Fruit fly (Drosophila melanogaster): Measurements from ENCODE around the gene Ttc1.
A peak's percentile ranks its signal among the peaks of the same experiment; 100 is the strongest.

Gene Ttc1

DNA sequence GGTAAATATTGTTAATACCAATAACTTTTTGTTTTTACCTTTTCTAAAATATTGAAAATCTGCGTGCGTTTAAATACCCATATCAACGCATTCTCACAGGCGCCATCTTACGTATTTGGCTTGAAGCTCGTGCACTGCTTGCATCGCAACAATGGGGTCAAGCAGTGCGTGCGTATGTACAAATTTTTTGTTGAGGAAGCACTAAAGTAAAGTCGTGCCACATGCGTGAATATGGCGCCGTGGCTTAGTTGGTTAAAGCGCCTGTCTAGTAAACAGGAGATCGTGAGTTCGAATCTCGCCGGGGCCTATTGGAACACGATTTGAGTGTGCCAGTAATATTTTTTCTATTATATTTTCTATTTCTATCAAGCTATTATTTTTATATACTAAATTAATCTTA, 11.1 kb downstream of the Ttc1 start (continued):
- TF ChIP-seq Camta (GFP tag; optimal IDR thresholded peaks at IDR 0.05), result peak; percentile 9
- no peak for TF ChIP-seq da (GFP tag; optimal IDR thresholded peaks at IDR 0.05)
- no peak for TF ChIP-seq CkIIα-i1 (GFP tag; IDR thresholded peaks at IDR 0.05)
- TF ChIP-seq Eip74EF (GFP tag; optimal IDR thresholded peaks at IDR 0.05), result peak in 1 of 2 experiments; percentile 95
- peak; percentile 5 for TF ChIP-seq Chrac-16 (GFP tag; optimal IDR thresholded peaks at IDR 0.05)
- peak; percentile 26 for TF ChIP-seq CG12071 (GFP tag; optimal IDR thresholded peaks at IDR 0.05)
- peak; percentile 44 for TF ChIP-seq lilli (GFP tag; optimal IDR thresholded peaks at IDR 0.05)
- TF ChIP-seq crc (GFP tag; optimal IDR thresholded peaks at IDR 0.05), result no peak
- TF ChIP-seq Oaz (GFP tag; IDR thresholded peaks at IDR 0.05), result no peak
- no peak for TF ChIP-seq fru (optimal IDR thresholded peaks at IDR 0.05)
- peak; percentile 100 for TF ChIP-seq CG31365 (tag; optimal IDR thresholded peaks at IDR 0.05)
- no peak for TF ChIP-seq CG8478 (optimal IDR thresholded peaks at IDR 0.05)
- TF ChIP-seq CG7839 (tag; optimal IDR thresholded peaks at IDR 0.05), result peak; percentile 44
- TF ChIP-seq pum (GFP tag; optimal IDR thresholded peaks at IDR 0.05), result peak; percentile 10
- TF ChIP-seq Nf-YB (GFP tag; optimal IDR thresholded peaks at IDR 0.05), result peak; percentile 9
- peak; percentile 67 for TF ChIP-seq CG16813 (GFP tag; IDR thresholded peaks at IDR 0.05; ENCODE audit: partially characterized antibody)
- no peak for TF ChIP-seq CG6175 (GFP tag; IDR thresholded peaks at IDR 0.05)
- TF ChIP-seq CG10147 (GFP tag; optimal IDR thresholded peaks at IDR 0.05), result no peak
- TF ChIP-seq amos (GFP tag; IDR thresholded peaks at IDR 0.05; ENCODE audit: partially characterized antibody), result peak; percentile 74
- TF ChIP-seq Adf1 (GFP tag; IDR thresholded peaks at IDR 0.05), result peak; percentile 14; the same call in 1 of the 2 replicates
- no peak for TF ChIP-seq CG13894 (tag; optimal IDR thresholded peaks at IDR 0.05)
- peak; percentile 38 for TF ChIP-seq Dad (GFP tag; optimal IDR thresholded peaks at IDR 0.05)
- TF ChIP-seq CG5245 (GFP tag; optimal IDR thresholded peaks at IDR 0.05), result peak; percentile 33
- TF ChIP-seq CG14050 (GFP tag; IDR thresholded peaks at IDR 0.05), result no peak
- peak; percentile 81; the same call in 2 of the 3 replicates for TF ChIP-seq CG2199 (GFP tag; IDR thresholded peaks at IDR 0.05)
- peak; percentile 56 for TF ChIP-seq grau (tag; optimal IDR thresholded peaks at IDR 0.05)
- no peak for TF ChIP-seq CG2116 (GFP tag; optimal IDR thresholded peaks at IDR 0.05)
- TF ChIP-seq CHES-1-like (GFP tag; optimal IDR thresholded peaks at IDR 0.05), result no peak
- TF ChIP-seq esg (GFP tag; conservative IDR thresholded peaks at IDR 0.05), result no peak
- TF ChIP-seq Mes4 (GFP tag; optimal IDR thresholded peaks at IDR 0.05), result peak; percentile 19
- TF ChIP-seq Hand (GFP tag; optimal IDR thresholded peaks at IDR 0.05), result no peak
- TF ChIP-seq HLH54F (GFP tag; optimal IDR thresholded peaks at IDR 0.05), result peak; percentile 17
- TF ChIP-seq Nf-YC (tag; optimal IDR thresholded peaks at IDR 0.05), result peak; percentile 33
- peak; percentile 30 for TF ChIP-seq repo (GFP tag; optimal IDR thresholded peaks at IDR 0.05)
- TF ChIP-seq Poxn (GFP tag; IDR thresholded peaks at IDR 0.05), result no peak
- TF ChIP-seq Max (GFP tag; optimal IDR thresholded peaks at IDR 0.05), result no peak
- TF ChIP-seq gcm (GFP tag; optimal IDR thresholded peaks at IDR 0.05), result peak; percentile 14
- TF ChIP-seq slp2 (GFP tag; optimal IDR thresholded peaks at IDR 0.05), result no peak
- TF ChIP-seq CG5953 (GFP tag; IDR thresholded peaks at IDR 0.05), result no peak
- TF ChIP-seq CG11696 (GFP tag; IDR thresholded peaks at IDR 0.05), result no peak
- peak; percentile 2 for TF ChIP-seq jumu (GFP tag; optimal IDR thresholded peaks at IDR 0.05)
- no peak for TF ChIP-seq luna (GFP tag; optimal IDR thresholded peaks at IDR 0.05)
- TF ChIP-seq CG18619 (GFP tag; optimal IDR thresholded peaks at IDR 0.05), result peak; percentile 17
- no peak for TF ChIP-seq CG17361 (GFP tag; IDR thresholded peaks at IDR 0.05)
- TF ChIP-seq sna (GFP tag; IDR thresholded peaks at IDR 0.05; ENCODE audit: partially characterized antibody), result peak; percentile 39; the same call in 1 of the 2 replicates
- TF ChIP-seq cg (GFP tag; optimal IDR thresholded peaks at IDR 0.05), result no peak
- peak; percentile 67 for TF ChIP-seq Xbp1 (GFP tag; optimal IDR thresholded peaks at IDR 0.05)
- TF ChIP-seq CG7928 (GFP tag; optimal IDR thresholded peaks at IDR 0.05), result no peak
- TF ChIP-seq tna (GFP tag; IDR thresholded peaks at IDR 0.05; ENCODE audit: partially characterized antibody), result peak; percentile 85
- TF ChIP-seq crol (GFP tag; IDR thresholded peaks at IDR 0.05), result no peak
- TF ChIP-seq ttk (GFP tag; IDR thresholded peaks at IDR 0.05), result peak; percentile 33; the same call in 1 of the 2 replicates
- TF ChIP-seq CG17568 (GFP tag; optimal IDR thresholded peaks at IDR 0.05), result no peak

Measured in whole organism, embryonic.